Worm (Caenorhabditis elegans) whole organism, L4 larva: Measurements from ENCODE around the gene F49C12.5.

ENCODE experiments used
- F10B5.3 ChIP-seq: sonication (generic microtip); optimal IDR thresholded peaks from 2 replicates; lab custom pipeline; 2016; ENCODE audit warnings: mild to moderate bottlenecking, missing genetic modification characterization, missing compliant biosample characterization
- R02D3.7 ChIP-seq: fragments of 150-350 bp; sonication (generic microtip); optimal IDR thresholded peaks from 3 replicates; lab custom pipeline; 2014; ENCODE audit warnings: missing biosample characterization, missing genetic modification characterization
- T20F7.1 ChIP-seq: fragments of 200-800 bp; sonication (Bioruptor generic); optimal IDR thresholded peaks from 2 replicates; lab custom pipeline; 2018; ENCODE audit warnings: mild to moderate bottlenecking, missing genetic modification characterization, missing compliant biosample characterization
- ZK337.2 ChIP-seq: fragments of 200-800 bp; sonication (Bioruptor generic); IDR thresholded peaks from 2 replicates; pipeline ENCODE4 v1.3.6; 2022; ENCODE audit warnings: missing genetic modification reagents, missing genetic modification characterization, missing compliant biosample characterization
- aha-1 ChIP-seq: fragments of 150-350 bp; peaks from one replicate; lab custom pipeline; 2014; ENCODE audit warnings: missing biosample characterization, missing genetic modification characterization
- attf-4 ChIP-seq: sonication (generic microtip); optimal IDR thresholded peaks from 3 replicates; lab custom pipeline; 2017; ENCODE audit warnings: missing biosample characterization, missing genetic modification characterization
- ceh-20 ChIP-seq: fragments of 200-800 bp; sonication (Bioruptor generic); IDR thresholded peaks from 2 replicates; pipeline ENCODE4 v1.3.6; 2022; ENCODE audit warnings: missing genetic modification reagents, missing genetic modification characterization, missing compliant biosample characterization
- ceh-62 ChIP-seq: sonication (generic microtip); optimal IDR thresholded peaks from 2 replicates; lab custom pipeline; 2017; ENCODE audit warnings: missing biosample characterization, missing genetic modification characterization
- daf-16 ChIP-seq, 3 experiments: sonication (generic microtip); optimal IDR thresholded peaks; 2 replicates each; lab custom pipeline; 2016 to 2017; ENCODE audit warnings: missing genetic modification characterization in 3 of 3, missing genetic modification reagents in 3 of 3, mild to moderate bottlenecking in 2 of 3, missing compliant biosample characterization in 2 of 3, missing biosample characterization in 1 of 3, moderate library complexity in 1 of 3
- dpl-1 ChIP-seq: fragments of 150-350 bp; optimal IDR thresholded peaks from 2 replicates; lab custom pipeline; 2014; ENCODE audit warnings: missing biosample characterization, missing genetic modification reagents, missing genetic modification characterization
- egl-43 ChIP-seq: fragments of 200-800 bp; sonication (Bioruptor generic); IDR thresholded peaks from 2 replicates; pipeline ENCODE4 v1.3.6; 2022; ENCODE audit warnings: missing genetic modification reagents, missing genetic modification characterization, missing compliant biosample characterization
- gei-8 ChIP-seq: fragments of 200-800 bp; sonication (Bioruptor generic); optimal IDR thresholded peaks from 2 replicates; lab custom pipeline; 2018; ENCODE audit warnings: mild to moderate bottlenecking, missing genetic modification characterization, missing compliant biosample characterization
- hif-1 ChIP-seq, 2 experiments: sonication (generic microtip); optimal IDR thresholded peaks; 2 replicates each; lab custom pipeline; 2016 to 2017; ENCODE audit warnings: missing compliant biosample characterization in 2 of 2, missing genetic modification characterization in 2 of 2, missing genetic modification reagents in 2 of 2, missing genotype in 2 of 2, mild to moderate bottlenecking in 1 of 2
- hlh-30 ChIP-seq: sonication (generic microtip); optimal IDR thresholded peaks from 2 replicates; lab custom pipeline; 2017; ENCODE audit warnings: antibody characterized with exemption, mild to moderate bottlenecking, missing genetic modification characterization, missing compliant biosample characterization; ENCODE audit not compliant: insufficient read depth
- jun-1 ChIP-seq: fragments of 150-350 bp; optimal IDR thresholded peaks from 2 replicates; lab custom pipeline; 2014; ENCODE audit warnings: missing biosample characterization, missing genetic modification reagents, missing genetic modification characterization
- lin-29 ChIP-seq: fragments of 200-800 bp; sonication (Bioruptor generic); IDR thresholded peaks from 2 replicates; pipeline ENCODE4 v1.3.6; 2022; ENCODE audit warnings: missing genetic modification reagents, missing genetic modification characterization, missing compliant biosample characterization
- madf-5 ChIP-seq, 2 experiments: fragments of 200-800 bp; sonication (Bioruptor generic); IDR thresholded peaks; 2 replicates each; pipeline ENCODE4 v1.3.6; 2022; ENCODE audit warnings: missing compliant biosample characterization in 2 of 2, missing genetic modification characterization in 2 of 2
- mes-2 ChIP-seq: sonication (generic microtip); optimal IDR thresholded peaks from 2 replicates; lab custom pipeline; 2016; ENCODE audit warnings: missing genotype, mild to moderate bottlenecking, missing genetic modification characterization, missing compliant biosample characterization; ENCODE audit not compliant: poor library complexity, severe bottlenecking
- nhr-28 ChIP-seq: fragments of 150-350 bp; optimal IDR thresholded peaks from 2 replicates; lab custom pipeline; 2014; ENCODE audit warnings: missing biosample characterization, missing genetic modification characterization
- nhr-48 ChIP-seq: sonication (generic microtip); optimal IDR thresholded peaks from 2 replicates; lab custom pipeline; 2016; ENCODE audit warnings: mild to moderate bottlenecking, missing genetic modification characterization, missing compliant biosample characterization
- set-16 ChIP-seq: fragments of 200-800 bp; sonication (Bioruptor generic); IDR thresholded peaks from 2 replicates; pipeline ENCODE4 v1.3.6; 2022; ENCODE audit warnings: missing genetic modification reagents, missing genetic modification characterization, missing compliant biosample characterization
- snpc-1.2 ChIP-seq: fragments of 200-800 bp; sonication (Bioruptor generic); IDR thresholded peaks from 2 replicates; pipeline ENCODE4 v1.3.6; 2022; ENCODE audit warnings: missing genetic modification reagents, missing genetic modification characterization, missing compliant biosample characterization
- tra-1 ChIP-seq: fragments of 200-800 bp; sonication (Bioruptor generic); IDR thresholded peaks from 2 replicates; pipeline ENCODE4 v1.3.6; 2022; ENCODE audit warnings: missing genetic modification reagents, missing genetic modification characterization, missing compliant biosample characterization
- unc-62 ChIP-seq, 3 experiments: fragments of 150-350 bp in 1 of 3; sonication (generic microtip); optimal IDR thresholded peaks in 2 of 3; peaks in 1 of 3; 1 replicate in 1 of 3; 2 replicates in 2 of 3; lab custom pipeline; 2014 to 2017; ENCODE audit warnings: missing biosample characterization in 3 of 3, missing genetic modification characterization in 3 of 3, missing genetic modification reagents in 3 of 3, missing genotype in 1 of 3
- zfp-3 ChIP-seq: fragments of 200-800 bp; sonication (Bioruptor generic); conservative IDR thresholded peaks from 2 replicates; pipeline ENCODE4 v1.3.6; 2022; ENCODE audit warnings: missing genetic modification reagents, missing genetic modification characterization, missing compliant biosample characterization

F49C12.5 gene

ce11 chrIV:9259687-9260086, 45.0 kb upstream of the F49C12.5 start, which contains the start of gene Y11D7A.10:
TSS of gene Y11D7A.10 (minus strand) at chrIV:9259768.
- TF ChIP-seq ceh-20 (GFP tag; lab: Robert Waterston, UW) = no peak
- peak; percentile 72 to 89 for TF ChIP-seq hif-1 (tag; optimal IDR thresholded peaks at IDR 0.05; lab: Kevin White, UChicago)
- TF ChIP-seq aha-1 (tag; lab: Kevin White, UChicago) = peak; percentile 92
- no peak for TF ChIP-seq attf-4 (tag; lab: Kevin White, UChicago)
- peak; percentile 6 for TF ChIP-seq hlh-30 (tag; lab: Kevin White, UChicago)
- no peak for TF ChIP-seq daf-16 (GFP tag; optimal IDR thresholded peaks at IDR 0.05; lab: Kevin White, UChicago)
- peak; percentile 55 for TF ChIP-seq daf-16 (tag; optimal IDR thresholded peaks at IDR 0.05; lab: Kevin White, UChicago)

- TF ChIP-seq hif-1 (tag; optimal IDR thresholded peaks at IDR 0.05; lab: Kevin White, UChicago) (peak in 1 of 2 experiments; percentile 95), dpl-1 (GFP tag; lab: Kevin White, UChicago) (peak; percentile 24), tra-1 (GFP tag; lab: Robert Waterston, UW) (no peak), jun-1 (tag; lab: Kevin White, UChicago) (no peak), T20F7.1 (GFP tag; lab: Kevin White, UChicago) (peak; percentile 94), mes-2 (tag; lab: Kevin White, UChicago) (peak; percentile 10), aha-1 (tag; lab: Kevin White, UChicago) (peak; percentile 83)
Observed at ce11 chrIV:9260334-9260733, 44.4 kb upstream of the F49C12.5 start.

DNA sequence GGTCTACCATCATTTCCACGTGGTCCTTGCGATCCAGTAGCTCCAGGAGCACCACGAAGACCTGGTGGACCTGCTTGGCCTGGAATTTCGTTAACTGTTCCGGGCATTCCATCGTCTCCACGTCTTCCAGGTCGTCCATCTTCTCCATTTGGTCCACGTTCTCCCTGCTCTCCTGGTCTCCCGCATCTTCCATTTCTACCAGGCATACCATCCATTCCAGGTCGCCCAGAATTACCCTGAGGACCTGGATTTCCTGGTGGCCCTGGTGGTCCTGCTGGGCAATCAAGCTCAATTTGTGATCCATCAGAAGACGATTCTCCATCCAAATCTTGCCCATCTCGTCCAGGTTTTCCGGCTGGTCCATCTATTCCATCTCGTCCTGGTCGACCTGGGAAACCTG, 43.9 kb upstream of the F49C12.5 start:
- TF ChIP-seq snpc-1.2 = peak; percentile 55; the same call in 1 of the 2 replicates
- no peak for TF ChIP-seq ceh-20 (GFP tag; lab: Robert Waterston, UW)
- TF ChIP-seq set-16 = peak; percentile 69

DNA sequence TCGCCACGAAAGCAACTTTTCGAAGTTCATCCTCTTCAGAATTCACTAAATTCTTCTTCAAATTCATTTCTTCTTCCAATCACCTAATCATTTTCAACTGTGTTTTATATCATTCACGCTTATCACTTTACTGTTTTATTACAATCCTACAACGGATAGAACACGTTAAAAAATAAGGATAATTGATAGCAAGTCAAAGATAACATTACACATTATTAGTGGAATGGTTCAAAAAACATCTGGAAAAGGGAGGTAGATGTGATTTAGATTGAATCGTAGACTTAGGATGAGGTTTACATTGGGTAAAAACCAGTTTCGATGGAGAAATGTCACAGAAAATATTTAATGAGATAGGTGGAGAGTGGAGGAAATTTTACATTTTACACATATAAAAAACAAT, 43.0 kb upstream of the F49C12.5 start, which contains the start of gene col-120:
Gene col-120, minus strand, starts transcription at position 101 of the 400 bp plus-strand sequence.
- TF ChIP-seq unc-62 (GFP tag; optimal IDR thresholded peaks at IDR 0.05 in 1 of 2; lab: Kevin White, UChicago) (peak in 1 of 2 experiments; percentile 55), unc-62 (tag; optimal IDR thresholded peaks at IDR 0.05; lab: Kevin White, UChicago) (no peak), nhr-48 (tag; lab: Kevin White, UChicago) (peak; percentile 22), nhr-28 (no peak)
- TF ChIP-seq, all 104 proteins: peak for 2

DNA sequence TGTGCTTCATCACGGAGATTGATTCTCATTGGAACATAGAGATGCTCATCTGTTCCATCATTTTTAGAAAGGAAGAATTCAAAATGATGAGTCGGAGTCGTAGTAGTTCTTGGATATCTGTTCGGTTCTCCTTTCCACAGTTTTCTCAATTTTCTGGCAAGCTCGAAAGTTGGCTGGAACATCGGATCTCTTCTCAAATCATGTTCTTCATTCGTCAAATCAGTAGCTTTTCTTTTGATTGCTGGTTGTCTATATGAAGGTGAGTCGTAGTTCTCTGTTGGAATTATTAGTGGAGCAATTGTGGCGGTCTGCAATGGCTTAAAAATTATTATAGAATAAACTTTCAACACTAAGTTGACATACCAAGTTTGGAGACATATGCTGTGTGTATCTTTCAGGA, 42.4 kb upstream of the F49C12.5 start:
- TF ChIP-seq unc-62 (GFP tag; optimal IDR thresholded peaks at IDR 0.05 in 1 of 2; lab: Kevin White, UChicago) = peak in 1 of 2 experiments; percentile 92
- TF ChIP-seq unc-62 (tag; optimal IDR thresholded peaks at IDR 0.05; lab: Kevin White, UChicago) = no peak
- peak; percentile 1 for TF ChIP-seq aha-1 (tag; lab: Kevin White, UChicago)
- TF ChIP-seq ZK337.2 (GFP tag; lab: Robert Waterston, UW) = no peak
- TF ChIP-seq, all 104 proteins: peak for 2

ce11 chrIV:9263812-9264320, 40.9 kb upstream of the F49C12.5 start, which contains the start of gene flh-1:
TSS of gene flh-1 (minus strand) at chrIV:9264270.
- TF ChIP-seq dpl-1 (GFP tag; lab: Kevin White, UChicago) = no peak
- no peak for TF ChIP-seq zfp-3 (GFP tag; lab: Robert Waterston, UW)
- TF ChIP-seq R02D3.7 = no peak
- 0 out of 2 replicates have a peak, but pooled peaks have one; percentile 34 for TF ChIP-seq egl-43 (GFP tag; lab: Robert Waterston, UW)
- no peak for TF ChIP-seq lin-29 (GFP tag; lab: Robert Waterston, UW)
- TF ChIP-seq madf-5 (GFP tag; IDR thresholded peaks at IDR 0.05; lab: Robert Waterston, UW) = 0 out of 4 replicates have a peak, but pooled peaks of 1 of the 2 experiments have one; percentile 23
- no peak for TF ChIP-seq gei-8 (GFP tag; lab: Kevin White, UChicago)
- TF ChIP-seq ceh-62 (tag; lab: Kevin White, UChicago) = no peak
- TF ChIP-seq set-16 = 0 out of 2 replicates have a peak, but pooled peaks have one; percentile 42

DNA sequence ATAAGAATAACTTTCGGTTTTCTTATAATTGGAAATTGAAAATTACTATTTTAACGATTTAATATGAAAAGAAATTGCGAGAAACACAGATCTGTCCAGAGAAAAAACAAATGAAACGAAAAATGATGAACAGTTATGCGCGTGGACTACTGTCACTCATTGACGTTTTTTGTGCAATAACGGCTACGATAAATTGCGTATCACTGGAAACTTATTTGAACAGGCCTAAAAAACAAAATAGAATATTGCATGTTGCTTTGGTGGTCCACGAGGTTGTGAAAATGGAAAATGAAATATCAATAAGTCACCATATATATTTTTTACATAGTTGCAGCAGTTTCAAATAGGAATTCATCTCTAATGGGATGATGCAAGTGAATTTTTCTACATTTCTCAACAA, 40.2 kb upstream of the F49C12.5 start:
- no peak for TF ChIP-seq F10B5.3 (tag; lab: Kevin White, UChicago)
- TF ChIP-seq ceh-20 (GFP tag; lab: Robert Waterston, UW) = no peak
